Fruit fly (Drosophila melanogaster): ENCODE results near the gene rg.

DNA sequence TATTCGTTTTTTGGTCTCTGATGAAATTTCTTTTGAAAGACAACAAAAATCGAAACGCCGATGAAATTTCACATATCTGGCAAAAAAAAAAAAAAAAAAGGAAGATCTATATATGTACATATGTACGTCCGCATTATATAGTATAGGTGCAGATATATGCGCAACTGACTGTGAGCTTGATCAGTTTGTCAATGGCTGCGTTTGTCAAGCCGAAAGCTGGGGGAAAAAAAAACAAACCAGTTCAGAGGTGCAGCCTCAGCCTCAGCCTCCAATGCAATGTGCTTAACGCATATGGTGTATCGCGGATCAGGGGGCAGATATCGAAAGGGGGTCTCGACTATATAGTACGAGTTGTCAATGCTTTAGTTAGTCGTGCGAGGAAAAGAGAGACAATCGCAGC is 30.5 kb upstream of the rg start:
- TF ChIP-seq CG15011 (GFP tag; optimal IDR thresholded peaks at IDR 0.05), result no peak
- no peak for TF ChIP-seq Poxn (GFP tag; IDR thresholded peaks at IDR 0.05)
- TF ChIP-seq H2.0 (GFP tag; IDR thresholded peaks at IDR 0.05), result no peak
- TF ChIP-seq Abd-B (GFP tag; optimal IDR thresholded peaks at IDR 0.05), result no peak
- no peak for TF ChIP-seq jigr1 (GFP tag; IDR thresholded peaks at IDR 0.05)
- no peak for TF ChIP-seq Mes4 (GFP tag; optimal IDR thresholded peaks at IDR 0.05)
- TF ChIP-seq CG4730 (GFP tag; IDR thresholded peaks at IDR 0.05), result no peak
- TF ChIP-seq Blimp-1 (GFP tag; optimal IDR thresholded peaks at IDR 0.05), result no peak
- no peak for TF ChIP-seq CG17568 (GFP tag; optimal IDR thresholded peaks at IDR 0.05)
- no peak for TF ChIP-seq pzg (GFP tag; optimal IDR thresholded peaks at IDR 0.05)
- no peak for TF ChIP-seq sd (tag; optimal IDR thresholded peaks at IDR 0.05)

All from whole organism, embryonic.